Worm (Caenorhabditis elegans) whole organism, L3 larva: Measurements from ENCODE around the gene F35F10.14.

Source experiments
- R02D3.7 ChIP-seq: fragments of 150-350 bp; optimal IDR thresholded peaks from 2 replicates; lab custom pipeline; 2014; ENCODE audit warnings: missing biosample characterization, missing genetic modification characterization
- ceh-82 ChIP-seq: fragments of 150-350 bp; optimal IDR thresholded peaks from 2 replicates; lab custom pipeline; 2014; ENCODE audit warnings: missing biosample characterization, missing genetic modification characterization
- elt-1 ChIP-seq: fragments of 150-350 bp; optimal IDR thresholded peaks from 2 replicates; lab custom pipeline; 2014; ENCODE audit warnings: missing biosample characterization, missing genetic modification characterization
- fkh-10 ChIP-seq: sonication (generic microtip); optimal IDR thresholded peaks from 2 replicates; lab custom pipeline; 2017; ENCODE audit warnings: missing biosample characterization, missing genetic modification reagents, missing genetic modification characterization
- jun-1 ChIP-seq: fragments of 150-350 bp; optimal IDR thresholded peaks from 2 replicates; lab custom pipeline; 2014; ENCODE audit warnings: missing biosample characterization, missing genetic modification reagents, missing genetic modification characterization
- lin-15B ChIP-seq: fragments of 150-350 bp; optimal IDR thresholded peaks from 2 replicates; lab custom pipeline; 2014; ENCODE audit warnings: missing biosample characterization, missing genetic modification characterization
- mdl-1 ChIP-seq: fragments of 150-350 bp; optimal IDR thresholded peaks from 2 replicates; lab custom pipeline; 2014; ENCODE audit warnings: missing biosample characterization, missing genetic modification characterization
- nfya-1 ChIP-seq: sonication (generic microtip); optimal IDR thresholded peaks from 2 replicates; lab custom pipeline; 2017; ENCODE audit warnings: missing genetic modification characterization, mild to moderate bottlenecking, missing compliant biosample characterization, antibody characterized with exemption, moderate library complexity; ENCODE audit not compliant: insufficient read depth
- nhr-23 ChIP-seq: fragments of 150-350 bp; optimal IDR thresholded peaks from 2 replicates; lab custom pipeline; 2014; ENCODE audit warnings: missing biosample characterization, missing genetic modification reagents, missing genetic modification characterization
- nhr-76 ChIP-seq: fragments of 150-350 bp; sonication (generic microtip); optimal IDR thresholded peaks from 5 replicates; lab custom pipeline; 2014; ENCODE audit warnings: missing biosample characterization, missing genetic modification characterization
- snpc-4 ChIP-seq: fragments of 150-350 bp; optimal IDR thresholded peaks from 2 replicates; lab custom pipeline; 2014; ENCODE audit warnings: missing biosample characterization, missing genetic modification characterization

- TF ChIP-seq jun-1 (tag; lab: Kevin White, UChicago): no peak
- no peak for TF ChIP-seq R02D3.7 (tag; lab: Kevin White, UChicago)
- no peak for TF ChIP-seq ceh-82 (tag; lab: Kevin White, UChicago)
- no peak for TF ChIP-seq lin-15B (tag; lab: Kevin White, UChicago)
- no peak for TF ChIP-seq mdl-1 (tag; lab: Kevin White, UChicago)
- no peak for TF ChIP-seq nhr-23 (tag; lab: Kevin White, UChicago)
- no peak for TF ChIP-seq fkh-10 (GFP tag; lab: Kevin White, UChicago)
- TF ChIP-seq snpc-4 (tag; lab: Kevin White, UChicago): no peak
- TF ChIP-seq elt-1 (tag; lab: Kevin White, UChicago): no peak
- no peak for TF ChIP-seq nhr-76 (tag; lab: Kevin White, UChicago)
- no peak for TF ChIP-seq nfya-1 (tag; lab: Kevin White, UChicago)
These were observed 30.0 kb upstream of the F35F10.14 start, which contains the start of gene C17B7.15 for ce11 chrV:3349877-3350276.
